Worm (Caenorhabditis elegans) whole organism, L3 larva: ENCODE measurements around the gene srd-40.

Experiments
- ama-1 ChIP-seq: fragments of 150-350 bp; optimal IDR thresholded peaks from 2 replicates; lab custom pipeline; 2018
- egl-5 ChIP-seq: fragments of 150-350 bp; optimal IDR thresholded peaks from 2 replicates; lab custom pipeline; 2017; ENCODE audit warnings: missing biosample characterization, missing genetic modification reagents, missing genetic modification characterization, inconsistent platforms
- fkh-10 ChIP-seq: sonication (generic microtip); optimal IDR thresholded peaks from 2 replicates; lab custom pipeline; 2017; ENCODE audit warnings: missing biosample characterization, missing genetic modification reagents, missing genetic modification characterization
- fos-1 ChIP-seq: fragments of 150-350 bp; optimal IDR thresholded peaks from 2 replicates; lab custom pipeline; 2014; ENCODE audit warnings: missing biosample characterization, missing genetic modification characterization
- lin-15B ChIP-seq: fragments of 150-350 bp; optimal IDR thresholded peaks from 2 replicates; lab custom pipeline; 2014; ENCODE audit warnings: missing biosample characterization, missing genetic modification characterization
- lin-39 ChIP-seq: fragments of 150-350 bp; optimal IDR thresholded peaks from 2 replicates; lab custom pipeline; 2018; ENCODE audit warnings: missing biosample characterization, missing genetic modification reagents, missing genetic modification characterization
- nhr-237 ChIP-seq: fragments of 150-350 bp; optimal IDR thresholded peaks from 2 replicates; lab custom pipeline; 2014; ENCODE audit warnings: missing biosample characterization, missing genetic modification characterization
- nhr-25 ChIP-seq: sonication (generic microtip); optimal IDR thresholded peaks from 2 replicates; lab custom pipeline; 2017; ENCODE audit warnings: missing biosample characterization, missing genetic modification characterization
- nhr-28 ChIP-seq: fragments of 150-350 bp; optimal IDR thresholded peaks from 2 replicates; lab custom pipeline; 2014; ENCODE audit warnings: missing biosample characterization, missing genetic modification characterization
- pqm-1 ChIP-seq: fragments of 150-350 bp; optimal IDR thresholded peaks from 2 replicates; lab custom pipeline; 2017; ENCODE audit warnings: missing biosample characterization, missing genetic modification characterization, inconsistent platforms
- snpc-4 ChIP-seq: fragments of 150-350 bp; optimal IDR thresholded peaks from 2 replicates; lab custom pipeline; 2014; ENCODE audit warnings: missing biosample characterization, missing genetic modification characterization
- tbx-2 ChIP-seq: sonication (generic microtip); optimal IDR thresholded peaks from 2 replicates; lab custom pipeline; 2016; ENCODE audit warnings: mild to moderate bottlenecking, missing genetic modification characterization, missing compliant biosample characterization
- unc-62 ChIP-seq: fragments of 150-350 bp; sonication (generic microtip); optimal IDR thresholded peaks from 4 replicates; lab custom pipeline; 2014; ENCODE audit warnings: missing biosample characterization, missing genetic modification reagents, missing genetic modification characterization
- ztf-4 ChIP-seq: fragments of 150-350 bp; optimal IDR thresholded peaks from 2 replicates; lab custom pipeline; 2014; ENCODE audit warnings: missing biosample characterization, missing genetic modification characterization

DNA sequence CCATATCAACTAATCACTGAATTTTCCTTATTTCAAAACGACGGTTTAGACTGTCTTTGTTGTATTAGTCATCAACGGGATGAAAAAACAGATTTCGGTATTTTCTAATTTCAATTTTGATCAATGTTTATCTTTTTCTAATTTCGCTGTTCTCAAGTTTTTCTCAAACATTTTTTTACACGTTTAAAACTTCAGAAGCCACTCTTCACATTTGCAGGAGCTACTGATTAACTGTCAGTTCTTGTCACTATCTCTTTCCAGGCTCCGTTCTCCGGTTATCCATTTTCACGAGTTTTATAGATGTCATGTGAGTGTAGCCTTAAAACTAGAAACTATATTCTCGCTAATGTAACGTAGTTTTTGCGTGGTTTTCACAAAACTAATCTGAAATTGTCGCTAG, 33.0 kb upstream of the srd-40 start, which contains the start of gene C04B4.4:
- TF ChIP-seq ama-1 (lab: Kevin White, UChicago) (no peak), egl-5 (tag; lab: Kevin White, UChicago) (no peak), unc-62 (no peak), nhr-28 (tag; lab: Kevin White, UChicago) (no peak), lin-15B (tag; lab: Kevin White, UChicago) (no peak), nhr-25 (tag; lab: Kevin White, UChicago) (no peak), tbx-2 (no peak), fos-1 (no peak), ztf-4 (tag; lab: Kevin White, UChicago) (no peak), fkh-10 (GFP tag; lab: Kevin White, UChicago) (no peak), nhr-237 (tag; lab: Kevin White, UChicago) (no peak), pqm-1 (tag; lab: Kevin White, UChicago) (no peak), snpc-4 (no peak), lin-39 (tag; lab: Kevin White, UChicago) (no peak)
